Worm (Caenorhabditis elegans) whole organism, mixed stage, embryonic: ENCODE data around the gene ZK353.2.
A peak's percentile ranks its signal among the peaks of the same experiment; 100 is the strongest.

ENCODE experiments used
- M03D4.4 ChIP-seq: sonication (generic microtip); optimal IDR thresholded peaks from 2 replicates; lab custom pipeline; 2017; ENCODE audit warnings: mild to moderate bottlenecking, missing genetic modification characterization, missing compliant biosample characterization
- bed-3 ChIP-seq: fragments of 200-800 bp; sonication (Bioruptor generic); optimal IDR thresholded peaks from 3 replicates; lab custom pipeline; 2018; ENCODE audit warnings: mild to moderate bottlenecking, missing genetic modification characterization, moderate library complexity, missing compliant biosample characterization
- blmp-1 ChIP-seq: fragments of 150-350 bp; optimal IDR thresholded peaks from 2 replicates; lab custom pipeline; 2014; ENCODE audit warnings: missing biosample characterization, missing genetic modification characterization
- ceh-39 ChIP-seq: fragments of 150-350 bp; optimal IDR thresholded peaks from 2 replicates; lab custom pipeline; 2014; ENCODE audit warnings: missing biosample characterization, missing genetic modification characterization
- ceh-83 ChIP-seq: fragments of 200-800 bp; sonication (Bioruptor generic); optimal IDR thresholded peaks from 2 replicates; lab custom pipeline; 2018; ENCODE audit warnings: mild to moderate bottlenecking, missing genetic modification characterization, missing compliant biosample characterization
- ces-1 ChIP-seq: fragments of 150-350 bp; optimal IDR thresholded peaks from 2 replicates; lab custom pipeline; 2014; ENCODE audit warnings: missing biosample characterization, missing genetic modification reagents, missing genetic modification characterization
- cnd-1 ChIP-seq: fragments of 200-800 bp; sonication (Bioruptor generic); optimal IDR thresholded peaks from 2 replicates; lab custom pipeline; 2018; ENCODE audit warnings: mild to moderate bottlenecking, missing genetic modification characterization, missing compliant biosample characterization
- elt-1 ChIP-seq: sonication (generic microtip); optimal IDR thresholded peaks from 2 replicates; lab custom pipeline; 2017; ENCODE audit warnings: missing genetic modification characterization, mild to moderate bottlenecking, missing compliant biosample characterization, antibody characterized with exemption, moderate library complexity, borderline replicate concordance; ENCODE audit not compliant: insufficient read depth
- elt-3 ChIP-seq: fragments of 150-350 bp; optimal IDR thresholded peaks from 2 replicates; lab custom pipeline; 2014; ENCODE audit warnings: missing biosample characterization, missing genetic modification characterization
- flh-1 ChIP-seq: fragments of 200-800 bp; sonication (Bioruptor generic); optimal IDR thresholded peaks from 2 replicates; lab custom pipeline; 2018; ENCODE audit warnings: mild to moderate bottlenecking, missing genetic modification characterization, moderate library complexity, missing compliant biosample characterization
- ham-2 ChIP-seq: fragments of 200-800 bp; sonication (Bioruptor generic); optimal IDR thresholded peaks from 2 replicates; lab custom pipeline; 2018; ENCODE audit warnings: mild to moderate bottlenecking, missing genetic modification characterization, missing compliant biosample characterization
- hlh-1 ChIP-seq: fragments of 150-350 bp; optimal IDR thresholded peaks from 2 replicates; lab custom pipeline; 2014; ENCODE audit warnings: missing biosample characterization, missing genetic modification reagents, missing genetic modification characterization
- lin-32 ChIP-seq: fragments of 200-800 bp; sonication (Bioruptor generic); optimal IDR thresholded peaks from 2 replicates; lab custom pipeline; 2018; ENCODE audit warnings: mild to moderate bottlenecking, missing genetic modification characterization, missing compliant biosample characterization
- lsy-2 ChIP-seq: fragments of 150-350 bp; optimal IDR thresholded peaks from 2 replicates; lab custom pipeline; 2014; ENCODE audit warnings: missing biosample characterization, missing genetic modification characterization
- mab-5 ChIP-seq: fragments of 150-350 bp; optimal IDR thresholded peaks from 2 replicates; lab custom pipeline; 2014; ENCODE audit warnings: missing biosample characterization, missing genetic modification characterization
- mep-1 ChIP-seq: fragments of 150-350 bp; optimal IDR thresholded peaks from 2 replicates; lab custom pipeline; 2017; ENCODE audit warnings: missing biosample characterization, missing genetic modification reagents, missing genetic modification characterization, inconsistent platforms
- mls-2 ChIP-seq: sonication (generic microtip); optimal IDR thresholded peaks from 2 replicates; lab custom pipeline; 2016; ENCODE audit warnings: mild to moderate bottlenecking, missing genetic modification characterization, moderate library complexity, missing compliant biosample characterization
- nhr-12 ChIP-seq: fragments of 150-350 bp; optimal IDR thresholded peaks from 2 replicates; lab custom pipeline; 2014; ENCODE audit warnings: missing biosample characterization, missing genetic modification characterization
- nhr-2 ChIP-seq: fragments of 150-350 bp; optimal IDR thresholded peaks from 2 replicates; lab custom pipeline; 2014; ENCODE audit warnings: missing biosample characterization, missing genetic modification characterization
- nhr-237 ChIP-seq: fragments of 150-350 bp; optimal IDR thresholded peaks from 2 replicates; lab custom pipeline; 2014; ENCODE audit warnings: missing biosample characterization, missing genetic modification characterization
- nhr-28 ChIP-seq: fragments of 150-350 bp; optimal IDR thresholded peaks from 2 replicates; lab custom pipeline; 2014; ENCODE audit warnings: missing biosample characterization, missing genetic modification characterization
- nhr-76 ChIP-seq: sonication (generic microtip); optimal IDR thresholded peaks from 2 replicates; lab custom pipeline; 2017; ENCODE audit warnings: missing biosample characterization, missing genetic modification characterization
- pha-4 ChIP-seq: fragments of 150-350 bp; optimal IDR thresholded peaks from 2 replicates; lab custom pipeline; 2018; ENCODE audit warnings: missing biosample characterization, missing genetic modification reagents, missing genetic modification characterization
- sem-2 ChIP-seq: fragments of 200-800 bp; sonication (Bioruptor generic); optimal IDR thresholded peaks from 2 replicates; lab custom pipeline; 2018; ENCODE audit warnings: mild to moderate bottlenecking, missing genetic modification characterization, missing compliant biosample characterization
- snpc-4 ChIP-seq: fragments of 150-350 bp; optimal IDR thresholded peaks from 2 replicates; lab custom pipeline; 2014; ENCODE audit warnings: missing biosample characterization, missing genetic modification characterization
- sptf-1 ChIP-seq: sonication (generic microtip); optimal IDR thresholded peaks from 2 replicates; lab custom pipeline; 2017; ENCODE audit warnings: mild to moderate bottlenecking, missing genetic modification characterization, moderate library complexity, missing compliant biosample characterization
- tbx-8 ChIP-seq: fragments of 200-800 bp; sonication (Bioruptor generic); optimal IDR thresholded peaks from 2 replicates; lab custom pipeline; 2018; ENCODE audit warnings: mild to moderate bottlenecking, missing genetic modification characterization, moderate library complexity, missing compliant biosample characterization
- unc-120 ChIP-seq: sonication (generic microtip); optimal IDR thresholded peaks from 2 replicates; lab custom pipeline; 2017; ENCODE audit warnings: missing genetic modification characterization, missing compliant biosample characterization; ENCODE audit not compliant: poor library complexity, severe bottlenecking
- unc-39 ChIP-seq: fragments of 150-350 bp; optimal IDR thresholded peaks from 2 replicates; lab custom pipeline; 2014; ENCODE audit warnings: missing biosample characterization, missing genetic modification characterization
- unc-62 ChIP-seq: fragments of 150-350 bp; optimal IDR thresholded peaks from 2 replicates; lab custom pipeline; 2014; ENCODE audit warnings: missing biosample characterization, missing genetic modification reagents, missing genetic modification characterization
- zip-8 ChIP-seq: fragments of 150-350 bp; optimal IDR thresholded peaks from 2 replicates; lab custom pipeline; 2014; ENCODE audit warnings: missing biosample characterization, missing genetic modification characterization
- ztf-11 ChIP-seq: fragments of 150-350 bp; optimal IDR thresholded peaks from 2 replicates; lab custom pipeline; 2014; ENCODE audit warnings: missing biosample characterization, missing genetic modification characterization

ZK353.2 gene

DNA sequence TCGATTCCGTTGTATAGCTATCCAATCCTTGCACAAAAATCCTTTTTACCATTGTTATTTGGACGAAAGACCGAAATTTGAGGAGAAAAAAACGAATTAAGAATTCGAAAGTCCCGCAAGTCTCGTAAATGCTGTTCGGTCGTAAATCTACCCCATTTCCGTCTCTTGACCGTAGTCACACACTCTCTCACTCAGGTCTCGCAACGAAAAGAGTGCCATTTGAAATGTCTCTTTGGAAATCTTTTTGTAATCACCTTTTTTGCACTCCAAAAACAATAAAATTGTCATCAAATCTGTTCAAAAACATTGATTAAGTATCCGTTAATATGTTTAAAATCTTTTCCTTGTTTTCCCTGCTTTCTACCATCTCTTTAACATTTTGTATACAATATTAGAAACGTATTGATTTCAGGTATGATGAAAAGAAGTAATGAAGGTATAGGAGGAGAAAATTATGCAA is 40.3 kb upstream of the ZK353.2 start, which contains the start of the genes R05D3.8 and rfp-1:
TSS of gene R05D3.8 (minus strand) at position 115 of the 460 bp plus-strand sequence.
TSS of gene rfp-1 (plus strand) at position 410 of the 460 bp plus-strand sequence.
- TF ChIP-seq nhr-28 = peak; percentile 13
- TF ChIP-seq zip-8 = no peak
- TF ChIP-seq mls-2 = no peak
- peak; percentile 43 for TF ChIP-seq hlh-1 (tag; lab: Kevin White, UChicago)
- no peak for TF ChIP-seq M03D4.4 (tag; lab: Kevin White, UChicago)
- no peak for TF ChIP-seq sem-2 (GFP tag; lab: Kevin White, UChicago)
- no peak for TF ChIP-seq blmp-1 (tag; lab: Kevin White, UChicago)
- TF ChIP-seq ztf-11 (tag; lab: Kevin White, UChicago) = no peak
- peak; percentile 11 for TF ChIP-seq nhr-12 (tag; lab: Kevin White, UChicago)
- peak; percentile 51 for TF ChIP-seq pha-4
- TF ChIP-seq mab-5 (tag; lab: Kevin White, UChicago) = no peak
- TF ChIP-seq snpc-4 = no peak
- TF ChIP-seq nhr-76 = no peak
- no peak for TF ChIP-seq ceh-83
- TF ChIP-seq ceh-39 (tag; lab: Kevin White, UChicago) = peak; percentile 59
- TF ChIP-seq nhr-2 = peak; percentile 23
- peak; percentile 50 for TF ChIP-seq unc-120
- no peak for TF ChIP-seq unc-39 (tag; lab: Kevin White, UChicago)
- TF ChIP-seq nhr-237 (tag; lab: Kevin White, UChicago) = peak; percentile 75
- peak; percentile 51 for TF ChIP-seq unc-62
- TF ChIP-seq elt-3 (tag; lab: Kevin White, UChicago) = no peak
- peak; percentile 96 for TF ChIP-seq lsy-2
- peak; percentile 65 for TF ChIP-seq ces-1
- peak; percentile 83 for TF ChIP-seq mep-1 (tag; lab: Kevin White, UChicago)
- TF ChIP-seq, all 35 proteins: peak for 12

DNA sequence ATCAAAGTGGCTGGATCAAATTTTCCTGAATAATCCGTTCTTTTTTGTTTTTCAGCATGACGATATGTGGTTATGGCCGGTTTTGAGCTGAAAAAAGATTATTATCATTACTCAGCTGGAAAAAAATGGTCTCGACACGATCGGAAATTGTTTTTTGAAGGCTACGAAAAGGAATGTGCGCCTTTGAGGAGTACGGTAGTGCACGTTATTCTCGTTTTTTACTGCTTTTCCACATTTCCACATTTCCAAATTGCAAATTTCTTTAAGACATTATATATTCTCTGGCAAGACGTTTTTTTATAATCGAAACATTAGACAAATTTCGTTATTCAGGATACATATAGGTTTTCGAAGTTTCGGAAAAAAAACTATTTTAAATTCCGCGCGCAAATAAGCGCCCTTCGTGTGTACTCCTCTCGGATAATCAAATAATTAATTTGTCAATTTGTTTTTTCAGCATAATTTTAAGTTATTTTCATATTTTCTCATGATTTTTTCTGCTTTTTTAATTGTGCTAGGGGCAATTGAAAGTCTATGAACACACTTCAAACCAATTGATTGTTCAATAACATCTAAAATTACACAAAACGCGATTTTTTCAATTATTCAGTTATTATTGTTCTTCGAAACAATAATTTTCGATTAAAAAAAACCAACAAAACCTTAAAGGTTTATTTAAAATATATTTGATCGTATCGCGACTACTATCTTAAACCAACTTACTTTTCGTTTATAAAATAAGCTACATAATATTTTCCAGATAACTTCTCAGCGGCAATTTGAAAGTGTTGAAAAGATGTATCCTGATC is 35.1 kb upstream of the ZK353.2 start, which contains the start of gene R05D3.3:
TSS of gene R05D3.3 (plus strand) at position 759 of the 809 bp plus-strand sequence.
- TF ChIP-seq sptf-1 (tag; lab: Kevin White, UChicago) = no peak
- TF ChIP-seq lsy-2 = no peak
- no peak for TF ChIP-seq elt-3 (tag; lab: Kevin White, UChicago)
- no peak for TF ChIP-seq bed-3 (GFP tag; lab: Kevin White, UChicago)
- no peak for TF ChIP-seq lin-32 (GFP tag; lab: Kevin White, UChicago)
- TF ChIP-seq hlh-1 (tag; lab: Kevin White, UChicago) = no peak
- TF ChIP-seq nhr-2 = no peak
- TF ChIP-seq cnd-1 (tag; lab: Kevin White, UChicago) = no peak
- no peak for TF ChIP-seq nhr-28
- TF ChIP-seq sem-2 (GFP tag; lab: Kevin White, UChicago) = no peak
- TF ChIP-seq ham-2 (GFP tag; lab: Kevin White, UChicago) = no peak
- TF ChIP-seq mab-5 (tag; lab: Kevin White, UChicago) = no peak
- TF ChIP-seq ceh-83 = no peak
- no peak for TF ChIP-seq tbx-8 (GFP tag; lab: Kevin White, UChicago)
- TF ChIP-seq nhr-76 = no peak

DNA sequence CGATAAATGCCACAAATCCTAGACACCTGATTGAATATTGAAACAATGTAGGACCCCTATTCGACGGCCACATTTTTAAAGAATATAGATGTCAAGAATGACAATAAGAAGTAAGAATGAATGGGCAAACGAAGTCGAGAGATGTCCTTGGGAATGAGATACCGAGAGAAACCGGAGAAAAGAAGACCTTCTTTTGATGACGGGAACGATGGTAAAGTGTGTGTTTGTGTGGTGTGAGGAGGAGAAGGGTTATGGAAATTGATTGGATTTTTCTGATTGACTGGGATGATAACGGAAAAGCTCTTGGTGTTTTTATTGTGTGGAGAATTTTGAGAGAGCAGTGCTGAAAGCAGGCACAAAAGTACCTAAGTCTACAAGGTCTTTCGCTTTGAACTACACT is 29.9 kb upstream of the ZK353.2 start, which contains the start of gene R05D3.9:
TSS of gene R05D3.9 (minus strand) at position 101 of the 400 bp plus-strand sequence.
- no peak for TF ChIP-seq nhr-237 (tag; lab: Kevin White, UChicago)
- TF ChIP-seq ztf-11 (tag; lab: Kevin White, UChicago) = no peak
- no peak for TF ChIP-seq blmp-1 (tag; lab: Kevin White, UChicago)
- no peak for TF ChIP-seq nhr-76
- no peak for TF ChIP-seq hlh-1 (tag; lab: Kevin White, UChicago)
- no peak for TF ChIP-seq flh-1
- TF ChIP-seq ces-1 = no peak
- TF ChIP-seq elt-1 = no peak
- TF ChIP-seq snpc-4 = no peak
- TF ChIP-seq unc-120 = no peak
- no peak for TF ChIP-seq nhr-28
- no peak for TF ChIP-seq mep-1 (tag; lab: Kevin White, UChicago)

DNA sequence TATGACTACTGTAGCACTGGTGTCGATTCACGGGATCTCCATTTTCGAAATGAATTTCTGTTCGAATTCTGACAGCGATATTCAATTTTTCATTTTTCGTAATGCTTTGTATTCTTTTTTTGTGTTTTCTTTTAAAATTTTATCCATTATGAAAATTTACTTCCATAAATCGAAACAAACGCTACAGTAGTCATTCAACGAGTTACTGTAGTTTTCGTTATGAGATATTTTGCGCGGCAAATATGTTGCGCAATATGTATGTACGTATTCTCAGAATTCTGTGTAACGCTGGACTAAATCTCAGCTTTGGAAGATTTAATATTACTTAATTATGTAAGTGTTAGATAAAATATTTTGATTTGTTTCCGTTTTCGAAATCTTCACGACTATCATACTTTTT is 29.3 kb upstream of the ZK353.2 start:
- TF ChIP-seq unc-120 (no peak), zip-8 (peak; percentile 92)
- TF ChIP-seq, all 35 proteins: peak for 1
